Fruit fly (Drosophila melanogaster) whole organism, embryonic: ENCODE results near the gene CG31883.

ENCODE experiments used
- Aef1 ChIP-seq: fragments of 200-800 bp; sonication (Bioruptor generic); IDR thresholded peaks from 3 replicates; pipeline ENCODE4 v1.3.6; 2022; ENCODE audit warnings: missing biosample characterization, missing genetic modification characterization
- CG11093 ChIP-seq: fragments of 200-800 bp; sonication (Bioruptor generic); IDR thresholded peaks from 3 replicates; pipeline ENCODE4 v1.3.6; 2022; ENCODE audit warnings: missing biosample characterization, missing genetic modification characterization
- CG11247 ChIP-seq: fragments of 200-800 bp; sonication (Bioruptor generic); IDR thresholded peaks from 2 replicates; pipeline ENCODE4 v1.3.6; 2022; ENCODE audit warnings: missing biosample characterization, missing genetic modification characterization
- CG1529 ChIP-seq: fragments of 200-800 bp; sonication (Bioruptor generic); optimal IDR thresholded peaks from 3 replicates; lab custom pipeline; 2018; ENCODE audit warnings: missing biosample characterization, missing genetic modification characterization
- CG15514 ChIP-seq: fragments of 200-800 bp; sonication (Bioruptor generic); optimal IDR thresholded peaks from 3 replicates; lab custom pipeline; 2017; ENCODE audit warnings: missing biosample characterization, missing genetic modification characterization, mild to moderate bottlenecking, moderate library complexity, missing genetic modification reagents
- CG1603 ChIP-seq: fragments of 200-800 bp; sonication (Bioruptor generic); optimal IDR thresholded peaks from 2 replicates; lab custom pipeline; 2019; ENCODE audit warnings: missing biosample characterization, mild to moderate bottlenecking, missing genetic modification characterization, moderate library complexity
- CG17361 ChIP-seq: fragments of 200-800 bp; sonication (Bioruptor generic); IDR thresholded peaks from 3 replicates; pipeline ENCODE4 v1.3.6; 2022; ENCODE audit warnings: missing biosample characterization, missing genetic modification characterization
- CG17829 ChIP-seq: fragments of 200-800 bp; optimal IDR thresholded peaks from 2 replicates; lab custom pipeline; 2019; ENCODE audit warnings: missing biosample characterization, mild to moderate bottlenecking, missing genetic modification characterization, moderate library complexity
- CG2202 ChIP-seq: fragments of 200-800 bp; sonication (Bioruptor generic); optimal IDR thresholded peaks from 2 replicates; lab custom pipeline; 2018; ENCODE audit warnings: missing biosample characterization, mild to moderate bottlenecking, missing genetic modification characterization
- CG2875 ChIP-seq: fragments of 200-800 bp; sonication (Bioruptor generic); optimal IDR thresholded peaks from 2 replicates; lab custom pipeline; 2017; ENCODE audit warnings: missing biosample characterization, mild to moderate bottlenecking, missing genetic modification characterization, missing genetic modification reagents
- CG3281 ChIP-seq: fragments of 200-800 bp; sonication (Bioruptor generic); optimal IDR thresholded peaks from 3 replicates; lab custom pipeline; 2017; ENCODE audit warnings: missing biosample characterization, mild to moderate bottlenecking, missing genetic modification characterization
- CG7786 ChIP-seq: fragments of 200-800 bp; sonication (Bioruptor generic); optimal IDR thresholded peaks from 2 replicates; lab custom pipeline; 2016; ENCODE audit warnings: missing biosample characterization, missing genetic modification characterization
- CG9609 ChIP-seq: fragments of 200-800 bp; sonication (Bioruptor generic); optimal IDR thresholded peaks from 3 replicates; lab custom pipeline; 2016; ENCODE audit warnings: missing biosample characterization, missing genetic modification characterization
- CG9876 ChIP-seq: fragments of 200-800 bp; sonication (Bioruptor generic); optimal IDR thresholded peaks from 2 replicates; lab custom pipeline; 2016; ENCODE audit warnings: missing biosample characterization, missing genetic modification characterization
- CHES-1-like ChIP-seq: fragments of 200-800 bp; sonication (Bioruptor generic); optimal IDR thresholded peaks from 2 replicates; lab custom pipeline; 2016; ENCODE audit warnings: missing biosample characterization, missing genetic modification characterization
- Dek ChIP-seq: fragments of 200-800 bp; sonication (Bioruptor generic); optimal IDR thresholded peaks from 3 replicates; lab custom pipeline; 2019; ENCODE audit warnings: missing biosample characterization, mild to moderate bottlenecking, missing genetic modification characterization, moderate library complexity
- Fer2 ChIP-seq: fragments of 200-800 bp; sonication (Bioruptor generic); optimal IDR thresholded peaks from 2 replicates; lab custom pipeline; 2018; ENCODE audit warnings: missing biosample characterization, mild to moderate bottlenecking, missing genetic modification characterization, moderate library complexity
- Hand ChIP-seq: fragments of 200-800 bp; sonication (Bioruptor generic); optimal IDR thresholded peaks from 2 replicates; lab custom pipeline; 2017; ENCODE audit warnings: mild to moderate bottlenecking, missing biosample characterization, missing genetic modification reagents, missing genetic modification characterization
- Hr3 ChIP-seq: fragments of 200-800 bp; sonication (Bioruptor generic); optimal IDR thresholded peaks from 3 replicates; lab custom pipeline; 2016; ENCODE audit warnings: missing biosample characterization, missing genetic modification characterization
- Hr39 ChIP-seq: fragments of >200 bp; optimal IDR thresholded peaks from 2 replicates; lab custom pipeline; 2017
- MBD-R2 ChIP-seq: fragments of 200-800 bp; sonication (Bioruptor generic); IDR thresholded peaks from 2 replicates; pipeline ENCODE4 v1.3.6; 2022; ENCODE audit warnings: missing biosample characterization, missing genetic modification characterization
- MESR4 ChIP-seq: fragments of 200-800 bp; sonication (Bioruptor generic); optimal IDR thresholded peaks from 2 replicates; lab custom pipeline; 2018; ENCODE audit warnings: missing biosample characterization, mild to moderate bottlenecking, missing genetic modification characterization, moderate library complexity
- Nf-YC ChIP-seq: fragments of 200-800 bp; optimal IDR thresholded peaks from 3 replicates; lab custom pipeline; 2019; ENCODE audit warnings: missing biosample characterization, mild to moderate bottlenecking, missing genetic modification characterization, moderate library complexity
- Oaz ChIP-seq: fragments of 200-800 bp; sonication (Bioruptor generic); IDR thresholded peaks from 2 replicates; pipeline ENCODE4 v1.3.6; 2022; ENCODE audit warnings: missing biosample characterization, missing genetic modification characterization
- Scr ChIP-seq: fragments of 200-800 bp; sonication (Bioruptor generic); IDR thresholded peaks from 2 replicates; pipeline ENCODE4 v1.3.6; 2022; ENCODE audit warnings: missing biosample characterization, missing genetic modification characterization; ENCODE audit not compliant: partially characterized antibody
- abd-A ChIP-seq: fragments of 200-800 bp; sonication (Bioruptor generic); optimal IDR thresholded peaks from 3 replicates; lab custom pipeline; 2019; ENCODE audit warnings: missing biosample characterization, mild to moderate bottlenecking, missing genetic modification characterization, moderate library complexity
- ap ChIP-seq: fragments of 200-800 bp; sonication (Bioruptor generic); IDR thresholded peaks from 2 replicates; pipeline ENCODE4 v1.3.6; 2022; ENCODE audit warnings: missing biosample characterization, missing genetic modification characterization
- ash1 ChIP-seq: fragments of 200-800 bp; sonication (Bioruptor generic); optimal IDR thresholded peaks from 2 replicates; lab custom pipeline; 2018; ENCODE audit warnings: missing biosample characterization, mild to moderate bottlenecking, missing genetic modification characterization
- bigmax ChIP-seq: fragments of 200-800 bp; sonication (Bioruptor generic); optimal IDR thresholded peaks from 2 replicates; lab custom pipeline; 2018; ENCODE audit warnings: missing biosample characterization, mild to moderate bottlenecking, missing genetic modification characterization
- cad ChIP-seq: fragments of >200 bp; optimal IDR thresholded peaks from 2 replicates; lab custom pipeline; 2017; ENCODE audit warnings: missing biosample characterization, missing genetic modification characterization
- crol ChIP-seq: fragments of 200-800 bp; sonication (Bioruptor generic); IDR thresholded peaks from 2 replicates; pipeline ENCODE4 v1.3.6; 2022; ENCODE audit warnings: missing biosample characterization, missing genetic modification characterization
- dmrt99B ChIP-seq: fragments of 200-800 bp; sonication (Bioruptor generic); optimal IDR thresholded peaks from 2 replicates; lab custom pipeline; 2018; ENCODE audit warnings: missing biosample characterization, mild to moderate bottlenecking, missing genetic modification characterization, moderate library complexity
- fd102C ChIP-seq: fragments of 200-800 bp; sonication (Bioruptor generic); optimal IDR thresholded peaks from 2 replicates; lab custom pipeline; 2018; ENCODE audit warnings: missing biosample characterization, mild to moderate bottlenecking, missing genetic modification characterization, moderate library complexity
- fu2 ChIP-seq: fragments of 200-800 bp; sonication (Bioruptor generic); optimal IDR thresholded peaks from 2 replicates; lab custom pipeline; 2016; ENCODE audit warnings: missing biosample characterization, missing genetic modification characterization
- gem ChIP-seq: fragments of 200-800 bp; sonication (Bioruptor generic); optimal IDR thresholded peaks from 2 replicates; lab custom pipeline; 2019; ENCODE audit warnings: missing biosample characterization, mild to moderate bottlenecking, missing genetic modification characterization, moderate library complexity
- gro ChIP-seq: fragments of 200-800 bp; sonication (Bioruptor generic); optimal IDR thresholded peaks from 2 replicates; lab custom pipeline; 2016; ENCODE audit warnings: missing biosample characterization, missing genetic modification characterization
- ham ChIP-seq: fragments of 200-800 bp; sonication (Bioruptor generic); IDR thresholded peaks from 2 replicates; pipeline ENCODE4 v1.3.6; 2022; ENCODE audit warnings: missing biosample characterization, missing genetic modification characterization
- hbn ChIP-seq: fragments of 200-800 bp; sonication (Bioruptor generic); IDR thresholded peaks from 2 replicates; pipeline ENCODE4 v1.3.6; 2022; ENCODE audit warnings: missing biosample characterization, missing genetic modification characterization; ENCODE audit not compliant: partially characterized antibody
- hth ChIP-seq: fragments of >200 bp; optimal IDR thresholded peaks from 2 replicates; lab custom pipeline; 2017; ENCODE audit warnings: inconsistent platforms
- jing ChIP-seq: fragments of 200-800 bp; sonication (Bioruptor generic); optimal IDR thresholded peaks from 2 replicates; lab custom pipeline; 2018; ENCODE audit warnings: missing biosample characterization, mild to moderate bottlenecking, missing genetic modification characterization
- kah ChIP-seq: fragments of 200-800 bp; sonication (Bioruptor generic); optimal IDR thresholded peaks from 2 replicates; lab custom pipeline; 2018; ENCODE audit warnings: missing biosample characterization, mild to moderate bottlenecking, missing genetic modification characterization
- lab ChIP-seq: fragments of 200-800 bp; sonication (Bioruptor generic); optimal IDR thresholded peaks from 3 replicates; lab custom pipeline; 2017; ENCODE audit warnings: missing biosample characterization, missing genetic modification characterization, mild to moderate bottlenecking, moderate library complexity, missing genetic modification reagents
- ro ChIP-seq: fragments of 200-800 bp; sonication (Bioruptor generic); IDR thresholded peaks from 2 replicates; pipeline ENCODE4 v1.3.6; 2022; ENCODE audit warnings: missing biosample characterization, missing genetic modification characterization
- sd ChIP-seq: fragments of 200-800 bp; sonication (Bioruptor generic); optimal IDR thresholded peaks from 3 replicates; lab custom pipeline; 2018; ENCODE audit warnings: missing biosample characterization, mild to moderate bottlenecking, missing genetic modification characterization, moderate library complexity
- sisA ChIP-seq: fragments of 200-800 bp; sonication (Bioruptor generic); IDR thresholded peaks from 2 replicates; pipeline ENCODE4 v1.3.6; 2022; ENCODE audit warnings: missing biosample characterization, missing genetic modification characterization
- slbo ChIP-seq: fragments of 200-800 bp; sonication (Bioruptor generic); IDR thresholded peaks from 2 replicates; pipeline ENCODE4 v1.3.6; 2022; ENCODE audit warnings: missing biosample characterization, missing genetic modification characterization
- twi ChIP-seq: fragments of 200-800 bp; optimal IDR thresholded peaks from 2 replicates; lab custom pipeline; 2019; ENCODE audit warnings: missing biosample characterization, mild to moderate bottlenecking, missing genetic modification characterization, moderate library complexity
- unc-4 ChIP-seq: fragments of 200-800 bp; sonication (Bioruptor generic); IDR thresholded peaks from 2 replicates; pipeline ENCODE4 v1.3.6; 2022; ENCODE audit warnings: missing biosample characterization, missing genetic modification characterization; ENCODE audit not compliant: partially characterized antibody
- yki ChIP-seq: fragments of >200 bp; optimal IDR thresholded peaks from 3 replicates; lab custom pipeline; 2018
- zen ChIP-seq: fragments of 200-800 bp; sonication (Bioruptor generic); optimal IDR thresholded peaks from 3 replicates; lab custom pipeline; 2018; ENCODE audit warnings: missing biosample characterization, mild to moderate bottlenecking, missing genetic modification characterization, moderate library complexity

CG31883 gene

DNA sequence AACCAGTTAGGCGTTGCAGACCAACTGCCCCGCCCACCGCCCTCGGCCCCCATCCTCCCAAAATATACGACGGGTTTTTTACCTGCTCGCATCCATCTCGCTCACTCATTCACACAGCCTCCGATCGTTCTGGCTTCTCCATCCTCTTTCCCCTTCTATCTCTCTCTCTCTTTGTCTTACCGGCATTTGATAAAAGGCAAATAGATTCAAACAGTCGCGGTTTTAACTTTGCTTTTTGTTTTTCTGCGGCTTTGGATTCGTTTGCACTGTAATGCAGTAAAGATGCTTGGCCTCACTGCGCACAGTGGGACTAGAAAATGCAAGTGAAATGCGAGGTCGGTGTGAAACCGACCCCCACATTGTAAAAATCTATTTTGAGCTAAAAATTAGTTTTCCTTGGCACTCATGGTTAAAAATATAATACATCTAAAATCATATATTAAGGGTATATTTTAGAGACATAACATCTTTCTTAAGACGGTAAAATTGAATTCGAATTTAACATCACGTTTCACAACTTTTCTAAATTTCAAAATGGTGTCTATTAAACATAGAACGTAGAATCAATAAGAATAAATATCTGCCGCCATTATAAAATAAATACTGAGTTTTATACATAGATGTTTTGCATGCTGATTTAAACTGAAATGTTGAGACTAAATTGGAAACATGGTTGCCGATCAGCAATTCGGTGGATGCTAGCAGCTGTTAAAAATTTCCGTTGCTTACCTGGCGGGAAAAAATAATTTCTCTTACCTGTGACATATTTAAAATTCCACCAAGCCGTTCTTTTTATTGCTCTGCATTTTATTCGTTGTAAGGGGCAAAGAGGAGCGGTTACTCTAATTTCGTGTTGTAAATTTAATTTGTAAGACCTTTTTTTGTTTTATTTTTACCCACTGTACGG is 31.7 kb upstream of the CG31883 start (continued):
- TF ChIP-seq ro (GFP tag; lab: Robert Waterston, UW) (no peak), zen (tag; lab: Kevin White, UChicago) (no peak), dmrt99B (peak; percentile 23), CG9876 (no peak), bigmax (no peak), unc-4 (no peak), Hr39 (no peak), sd (tag; lab: Kevin White, UChicago) (no peak), Fer2 (tag; lab: Kevin White, UChicago) (no peak), CG7786 (GFP tag; lab: Kevin White, UChicago) (peak; percentile 6), twi (tag; lab: Kevin White, UChicago) (no peak), fd102C (GFP tag; lab: Kevin White, UChicago) (no peak), CG3281 (GFP tag; lab: Kevin White, UChicago) (no peak), slbo (GFP tag; lab: Robert Waterston, UW) (0 out of 2 replicates have a peak, but pooled peaks have one; percentile 11), CG17361 (GFP tag; lab: Robert Waterston, UW) (peak; percentile 62; the same call in 2 of the 3 replicates), Dek (tag; lab: Kevin White, UChicago) (no peak), lab (GFP tag; lab: Kevin White, UChicago) (no peak), CG15514 (GFP tag; lab: Kevin White, UChicago) (no peak), CG2202 (no peak), Scr (GFP tag; lab: Robert Waterston, UW) (no peak), CG11093 (GFP tag; lab: Robert Waterston, UW) (no peak), crol (GFP tag; lab: Robert Waterston, UW) (peak; percentile 84), sisA (GFP tag; lab: Robert Waterston, UW) (peak; percentile 25; the same call in 1 of the 2 replicates), ash1 (no peak), CG1529 (GFP tag; lab: Kevin White, UChicago) (no peak), jing (GFP tag; lab: Kevin White, UChicago) (no peak), MESR4 (no peak), MBD-R2 (no peak; the same call in 1 of the 2 replicates), gem (peak; percentile 16), cad (GFP tag; lab: Kevin White, UChicago) (peak; percentile 51), gro (GFP tag; lab: Kevin White, UChicago) (no peak), CG1603 (tag; lab: Kevin White, UChicago) (peak; percentile 20), yki (lab: Kevin White, UChicago) (no peak), CHES-1-like (GFP tag; lab: Kevin White, UChicago) (no peak), abd-A (tag; lab: Kevin White, UChicago) (peak; percentile 50), CG11247 (GFP tag; lab: Robert Waterston, UW) (no peak), kah (GFP tag; lab: Kevin White, UChicago) (no peak), Hr3 (GFP tag; lab: Kevin White, UChicago) (no peak), CG9609 (no peak), ap (GFP tag; lab: Robert Waterston, UW) (no peak), Aef1 (GFP tag; lab: Robert Waterston, UW) (peak; percentile 12; the same call in 1 of the 3 replicates), fu2 (GFP tag; lab: Kevin White, UChicago) (no peak), hbn (GFP tag; lab: Robert Waterston, UW) (no peak), Nf-YC (no peak), ham (no peak), Oaz (no peak), hth (lab: Kevin White, UChicago) (no peak), CG2875 (GFP tag; lab: Kevin White, UChicago) (no peak), CG17829 (peak; percentile 3), Hand (GFP tag; lab: Kevin White, UChicago) (no peak)
